Worm (Caenorhabditis elegans): ENCODE measurements around the gene col-80.

The col-80 gene

ce11 chrII:10658576-10659256 is 48.3 kb upstream of the col-80 start, which contains the start of the genes snu-13 and rsp-7 (continued):
- TF ChIP-seq aha-1 (tag) = no peak
- TF ChIP-seq lin-15B (tag; optimal IDR thresholded peaks at IDR 0.05) = no peak
- TF ChIP-seq ztf-11 (tag; optimal IDR thresholded peaks at IDR 0.05) = no peak
- TF ChIP-seq madf-9 (GFP tag; conservative IDR thresholded peaks at IDR 0.05) = no peak
- no peak for TF ChIP-seq php-3 (GFP tag; IDR thresholded peaks at IDR 0.05)
- TF ChIP-seq zfp-3 (GFP tag; conservative IDR thresholded peaks at IDR 0.05) = no peak
- TF ChIP-seq pqm-1 (tag; optimal IDR thresholded peaks at IDR 0.05) = no peak
- no peak for TF ChIP-seq fkh-10 (GFP tag; optimal IDR thresholded peaks at IDR 0.05)
- TF ChIP-seq R02D3.7 (tag; optimal IDR thresholded peaks at IDR 0.05) = no peak
- TF ChIP-seq ceh-20 (GFP tag; IDR thresholded peaks at IDR 0.05) = no peak
- TF ChIP-seq hlh-30 (tag; optimal IDR thresholded peaks at IDR 0.05; ENCODE audit: insufficient read depth) = peak; percentile 65
- TF ChIP-seq saeg-2 (GFP tag; IDR thresholded peaks at IDR 0.05) = no peak
- no peak for TF ChIP-seq lin-29 (GFP tag; IDR thresholded peaks at IDR 0.05)
- TF ChIP-seq unc-130 (GFP tag; optimal IDR thresholded peaks at IDR 0.05) = no peak
- TF ChIP-seq nhr-11 (tag; optimal IDR thresholded peaks at IDR 0.05) = peak; percentile 58
- TF ChIP-seq mdl-1 (tag; optimal IDR thresholded peaks at IDR 0.05) = no peak
- no peak for TF ChIP-seq ama-1 (optimal IDR thresholded peaks at IDR 0.05)
- no peak for TF ChIP-seq daf-16 (GFP tag; optimal IDR thresholded peaks at IDR 0.05)
- peak; percentile 12 for TF ChIP-seq daf-16 (tag; optimal IDR thresholded peaks at IDR 0.05)
- TF ChIP-seq arid-1 (GFP tag; conservative IDR thresholded peaks at IDR 0.05) = no peak
- no peak for TF ChIP-seq Y48G9A.11 (GFP tag; IDR thresholded peaks at IDR 0.05)
- TF ChIP-seq unc-62 (GFP tag; optimal IDR thresholded peaks at IDR 0.05 in 1 of 2) = peak in 1 of 2 experiments; percentile 12
- TF ChIP-seq unc-62 (tag; optimal IDR thresholded peaks at IDR 0.05) = no peak
- TF ChIP-seq lin-38 (GFP tag; IDR thresholded peaks at IDR 0.05) = peak; percentile 77
- TF ChIP-seq Y105C5A.15 (GFP tag; IDR thresholded peaks at IDR 0.05) = no peak
- peak in 1 of 2 experiments; percentile 44 for TF ChIP-seq hif-1 (tag; optimal IDR thresholded peaks at IDR 0.05)
- no peak for TF ChIP-seq nhr-41 (GFP tag; IDR thresholded peaks at IDR 0.05)
- peak; percentile 68 for TF ChIP-seq zfp-2 (tag; optimal IDR thresholded peaks at IDR 0.05)
- TF ChIP-seq nhr-28 (tag; optimal IDR thresholded peaks at IDR 0.05) = peak; percentile 36
- no peak for TF ChIP-seq zag-1 (tag; optimal IDR thresholded peaks at IDR 0.05)
- no peak for TF ChIP-seq F44E2.7 (GFP tag; IDR thresholded peaks at IDR 0.05)
- TF ChIP-seq nhr-102 (tag; optimal IDR thresholded peaks at IDR 0.05) = no peak
- no peak for TF ChIP-seq attf-4 (tag; optimal IDR thresholded peaks at IDR 0.05)
- peak; percentile 86 for TF ChIP-seq dve-1 (tag; optimal IDR thresholded peaks at IDR 0.05; ENCODE audit: insufficient read depth)
- no peak for TF ChIP-seq nhr-48 (tag; optimal IDR thresholded peaks at IDR 0.05)
- no peak for TF ChIP-seq lim-7 (GFP tag; IDR thresholded peaks at IDR 0.05)
- TF ChIP-seq T26A8.4 (GFP tag; IDR thresholded peaks at IDR 0.05) = no peak
- TF ChIP-seq madf-5 (GFP tag; IDR thresholded peaks at IDR 0.05) = no peak

- no peak for TF ChIP-seq ZK546.5 (tag; optimal IDR thresholded peaks at IDR 0.05)
- no peak for TF ChIP-seq unc-39 (tag; optimal IDR thresholded peaks at IDR 0.05)
- peak; percentile 59 for TF ChIP-seq aha-1 (tag)
- TF ChIP-seq lin-1 (GFP tag; IDR thresholded peaks at IDR 0.05) = no peak
- TF ChIP-seq vab-7 (GFP tag; IDR thresholded peaks at IDR 0.05) = no peak
Observed at ce11 chrII:10659585-10659984, 47.4 kb upstream of the col-80 start.
